Worm (Caenorhabditis elegans) whole organism, young adult: ENCODE data around the gene lgc-26.

ENCODE experiments used
- F33H1.4 ChIP-seq: fragments of 200-800 bp; sonication (Bioruptor generic); IDR thresholded peaks from 2 replicates; pipeline ENCODE4 v1.3.6; 2022; ENCODE audit warnings: missing genetic modification reagents, missing genetic modification characterization, missing compliant biosample characterization
- F57C9.4 ChIP-seq: sonication (generic microtip); optimal IDR thresholded peaks from 2 replicates; lab custom pipeline; 2017; ENCODE audit warnings: mild to moderate bottlenecking, missing genetic modification characterization, missing compliant biosample characterization
- ets-4 ChIP-seq: fragments of 200-800 bp; sonication (Bioruptor generic); optimal IDR thresholded peaks from 2 replicates; lab custom pipeline; 2018; ENCODE audit warnings: mild to moderate bottlenecking, missing genetic modification characterization, missing compliant biosample characterization
- gei-17 ChIP-seq: fragments of 200-800 bp; sonication (Bioruptor generic); optimal IDR thresholded peaks from 2 replicates; lab custom pipeline; 2018; ENCODE audit warnings: mild to moderate bottlenecking, missing genetic modification characterization, missing compliant biosample characterization
- him-1 ChIP-seq: sonication (generic microtip); optimal IDR thresholded peaks from 2 replicates; lab custom pipeline; 2016; ENCODE audit warnings: missing genotype, missing genetic modification reagents, missing genetic modification characterization, missing compliant biosample characterization
- mes-4 ChIP-seq: sonication (generic microtip); optimal IDR thresholded peaks from 2 replicates; lab custom pipeline; 2016; ENCODE audit warnings: missing genotype, missing genetic modification characterization, missing compliant biosample characterization
- nfya-1 ChIP-seq: sonication (generic microtip); optimal IDR thresholded peaks from 2 replicates; lab custom pipeline; 2017; ENCODE audit warnings: antibody characterized with exemption, missing compliant biosample characterization, missing genetic modification characterization, borderline replicate concordance; ENCODE audit not compliant: insufficient read depth
- nhr-120 ChIP-seq: fragments of 200-800 bp; sonication (Bioruptor generic); IDR thresholded peaks from 2 replicates; pipeline ENCODE4 v1.3.6; 2022; ENCODE audit warnings: missing genetic modification characterization, missing compliant biosample characterization
- pha-4 ChIP-seq: fragments of 150-350 bp; sonication (generic microtip); optimal IDR thresholded peaks from 2 replicates; lab custom pipeline; 2014; ENCODE audit warnings: missing biosample characterization, missing genetic modification reagents, missing genetic modification characterization
- somi-1 ChIP-seq: fragments of 200-800 bp; sonication (Bioruptor generic); optimal IDR thresholded peaks from 2 replicates; lab custom pipeline; 2018; ENCODE audit warnings: mild to moderate bottlenecking, missing genetic modification characterization, missing compliant biosample characterization
- unc-62 ChIP-seq: fragments of 150-350 bp; optimal IDR thresholded peaks from 2 replicates; lab custom pipeline; 2014; ENCODE audit warnings: missing biosample characterization, missing genetic modification reagents, missing genetic modification characterization
- ztf-25 ChIP-seq: fragments of 200-800 bp; sonication (Bioruptor generic); IDR thresholded peaks from 2 replicates; pipeline ENCODE4 v1.3.6; 2022; ENCODE audit warnings: missing genetic modification reagents, missing genetic modification characterization, missing compliant biosample characterization
- ztf-6 ChIP-seq: fragments of 200-800 bp; sonication (Bioruptor generic); IDR thresholded peaks from 2 replicates; pipeline ENCODE4 v1.3.6; 2022; ENCODE audit warnings: missing genetic modification reagents, missing genetic modification characterization, missing compliant biosample characterization

DNA sequence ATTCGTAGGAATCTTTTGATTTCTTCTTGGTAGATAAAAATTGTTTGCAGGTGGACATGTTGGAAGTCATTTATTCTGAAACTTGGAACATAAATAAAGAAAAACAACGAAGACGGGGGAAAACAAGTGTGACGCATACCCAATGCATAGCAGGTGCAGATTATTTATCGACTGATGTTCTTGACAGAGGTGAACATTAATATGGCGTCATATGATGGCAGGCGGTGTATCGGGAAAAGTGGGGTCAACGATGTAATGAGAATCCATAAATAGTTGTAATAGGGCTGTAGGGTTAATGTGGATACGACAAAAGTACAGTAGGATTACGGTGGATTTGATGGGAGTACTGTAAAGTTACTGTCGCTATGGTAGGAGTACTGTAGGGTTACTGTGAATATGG lies 27.8 kb upstream of the lgc-26 start, which contains the start of gene txt-2:
- TF ChIP-seq F33H1.4 (GFP tag; lab: Robert Waterston, UW) = no peak
- no peak for TF ChIP-seq unc-62 (GFP tag; lab: Kevin White, UChicago)
- TF ChIP-seq somi-1 = no peak
- no peak for TF ChIP-seq pha-4 (tag; lab: Kevin White, UChicago)
- TF ChIP-seq gei-17 (GFP tag; lab: Kevin White, UChicago) = no peak
- TF ChIP-seq nhr-120 (GFP tag; lab: Robert Waterston, UW) = no peak
- TF ChIP-seq F57C9.4 (tag; lab: Kevin White, UChicago) = no peak
- TF ChIP-seq nfya-1 (tag; lab: Kevin White, UChicago) = no peak
- no peak for TF ChIP-seq ztf-6 (GFP tag; lab: Robert Waterston, UW)
- no peak for TF ChIP-seq mes-4 (tag; lab: Kevin White, UChicago)
- no peak for TF ChIP-seq ets-4 (GFP tag; lab: Kevin White, UChicago)
- TF ChIP-seq ztf-25 (GFP tag; lab: Robert Waterston, UW) = no peak
- TF ChIP-seq him-1 = no peak
